Worm (Caenorhabditis elegans) whole organism, early embryonic: ENCODE results near the gene F52B10.3.

ENCODE experiments used
- B0310.2 ChIP-seq: sonication (generic microtip); optimal IDR thresholded peaks from 2 replicates; lab custom pipeline; 2016; ENCODE audit warnings: mild to moderate bottlenecking, missing genetic modification characterization, missing compliant biosample characterization
- F13C5.2 ChIP-seq: sonication (generic microtip); optimal IDR thresholded peaks from 2 replicates; lab custom pipeline; 2017; ENCODE audit warnings: mild to moderate bottlenecking, missing genetic modification characterization, inconsistent platforms, missing compliant biosample characterization
- aly-1 ChIP-seq: sonication (generic microtip); optimal IDR thresholded peaks from 2 replicates; lab custom pipeline; 2016; ENCODE audit warnings: missing genetic modification characterization, missing compliant biosample characterization
- ama-1 ChIP-seq: fragments of 150-350 bp; optimal IDR thresholded peaks from 2 replicates; lab custom pipeline; 2014
- ceh-13 ChIP-seq: fragments of 200-800 bp; sonication (Bioruptor generic); optimal IDR thresholded peaks from 2 replicates; lab custom pipeline; 2018; ENCODE audit warnings: mild to moderate bottlenecking, missing genetic modification characterization, missing compliant biosample characterization
- ceh-36 ChIP-seq: sonication (generic microtip); optimal IDR thresholded peaks from 2 replicates; lab custom pipeline; 2016; ENCODE audit warnings: missing genetic modification characterization, inconsistent platforms, missing compliant biosample characterization
- ets-7 ChIP-seq: sonication (generic microtip); optimal IDR thresholded peaks from 2 replicates; lab custom pipeline; 2016; ENCODE audit warnings: missing genotype, missing genetic modification characterization, missing compliant biosample characterization
- flt-1 ChIP-seq: fragments of 200-800 bp; sonication (Bioruptor generic); IDR thresholded peaks from 2 replicates; pipeline ENCODE4 v1.3.6; 2022; ENCODE audit warnings: missing genetic modification characterization, missing compliant biosample characterization
- hmbx-1 ChIP-seq: sonication (generic microtip); optimal IDR thresholded peaks from 2 replicates; lab custom pipeline; 2016; ENCODE audit warnings: mild to moderate bottlenecking, missing genetic modification characterization, missing compliant biosample characterization
- hmg-4 ChIP-seq: fragments of 200-800 bp; sonication (Bioruptor generic); optimal IDR thresholded peaks from 2 replicates; lab custom pipeline; 2018; ENCODE audit warnings: mild to moderate bottlenecking, missing genetic modification characterization, missing compliant biosample characterization
- hnd-1 ChIP-seq: sonication (generic microtip); optimal IDR thresholded peaks from 2 replicates; lab custom pipeline; 2016; ENCODE audit warnings: missing genetic modification characterization, missing compliant biosample characterization
- pes-1 ChIP-seq: fragments of 200-800 bp; sonication (Bioruptor generic); IDR thresholded peaks from 2 replicates; pipeline ENCODE4 v1.3.6; 2022; ENCODE audit warnings: missing genetic modification reagents, missing genetic modification characterization, missing compliant biosample characterization
- scrt-1 ChIP-seq: fragments of 200-800 bp; sonication (Bioruptor generic); IDR thresholded peaks from 2 replicates; pipeline ENCODE4 v1.3.6; 2022; ENCODE audit warnings: missing genetic modification characterization, missing compliant biosample characterization
- sea-1 ChIP-seq: fragments of 200-800 bp; sonication (Bioruptor generic); conservative IDR thresholded peaks from 2 replicates; pipeline ENCODE4 v1.3.6; 2022; ENCODE audit warnings: missing genetic modification characterization, missing compliant biosample characterization
- tbx-11 ChIP-seq: fragments of 200-800 bp; sonication (Bioruptor generic); IDR thresholded peaks from 2 replicates; pipeline ENCODE4 v1.3.6; 2022; ENCODE audit warnings: missing genetic modification characterization, missing compliant biosample characterization
- tbx-37 ChIP-seq: fragments of 200-800 bp; sonication (Bioruptor generic); conservative IDR thresholded peaks from 2 replicates; pipeline ENCODE4 v1.3.6; 2022; ENCODE audit warnings: missing genetic modification reagents, missing genetic modification characterization, missing compliant biosample characterization
- tra-4 ChIP-seq: sonication (generic microtip); optimal IDR thresholded peaks from 2 replicates; lab custom pipeline; 2017; ENCODE audit warnings: missing genetic modification characterization, missing compliant biosample characterization

F52B10.3 gene

DNA sequence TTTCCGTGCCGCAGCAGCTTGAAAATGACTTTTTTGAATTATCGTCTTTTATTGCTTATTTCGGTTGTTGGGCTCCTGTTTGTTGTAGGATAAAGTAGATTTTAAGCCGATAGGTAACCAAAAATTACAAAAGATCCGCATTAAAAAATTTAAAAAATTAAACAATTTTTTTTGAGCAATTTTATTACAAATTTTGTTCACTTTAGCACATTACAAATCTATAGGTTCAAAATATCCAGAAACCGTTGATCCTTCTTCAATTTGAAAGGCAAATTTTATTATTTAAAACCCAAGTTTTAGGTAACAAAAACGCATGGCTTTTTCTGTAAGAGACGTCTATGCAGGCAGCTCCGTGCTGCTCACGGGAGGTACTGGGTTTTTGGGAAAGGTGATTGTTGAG is 34.9 kb upstream of the F52B10.3 start, which contains the start of gene fard-1:
fard-1 (plus strand) TSS at position 301 of the 400 bp plus-strand sequence.
- no peak for TF ChIP-seq hnd-1 (tag; lab: Kevin White, UChicago)

DNA sequence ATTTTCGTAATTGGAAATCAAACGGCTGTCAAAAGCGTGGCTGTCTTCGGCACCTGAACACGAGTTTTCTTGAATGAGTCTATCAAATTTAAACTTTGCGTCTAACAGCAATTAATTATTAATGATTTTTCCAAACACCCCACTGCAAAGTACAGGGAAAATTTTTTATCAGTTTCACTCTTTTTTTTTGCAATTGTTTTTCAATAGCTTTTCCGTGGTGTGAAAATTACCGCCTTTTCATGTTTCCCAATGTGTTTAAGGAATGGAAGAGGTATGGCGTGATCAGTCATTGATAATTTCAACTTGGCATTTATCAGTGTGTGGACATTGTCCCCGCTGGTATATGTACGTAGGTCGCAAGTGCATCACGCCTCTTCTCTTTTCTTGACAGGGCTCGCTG is 33.7 kb upstream of the F52B10.3 start:
- TF ChIP-seq ets-7 (tag; lab: Kevin White, UChicago) (no peak), B0310.2 (tag; lab: Kevin White, UChicago) (no peak), flt-1 (no peak), tra-4 (tag; lab: Kevin White, UChicago) (no peak)

ce11 chrX:2928089-2928488 is 29.9 kb upstream of the F52B10.3 start:
- TF ChIP-seq hmg-4: no peak

ce11 chrX:2927576-2927975 is 29.4 kb upstream of the F52B10.3 start:
- TF ChIP-seq aly-1 (no peak), hmbx-1 (tag; lab: Kevin White, UChicago) (no peak), hnd-1 (tag; lab: Kevin White, UChicago) (no peak), tbx-37 (no peak), B0310.2 (tag; lab: Kevin White, UChicago) (no peak), pes-1 (GFP tag; lab: Robert Waterston, UW) (no peak), ceh-13 (GFP tag; lab: Kevin White, UChicago) (no peak), ceh-36 (tag; lab: Kevin White, UChicago) (no peak), flt-1 (no peak)

ce11 chrX:2925950-2926349 is 27.8 kb upstream of the F52B10.3 start:
- TF ChIP-seq ama-1 (lab: Kevin White, UChicago) (no peak), sea-1 (GFP tag; lab: Robert Waterston, UW) (no peak), hmg-4 (no peak), ceh-36 (tag; lab: Kevin White, UChicago) (no peak), F13C5.2 (tag; lab: Kevin White, UChicago) (no peak), tbx-37 (no peak), tbx-11 (GFP tag; lab: Robert Waterston, UW) (no peak), hnd-1 (tag; lab: Kevin White, UChicago) (no peak)

ce11 chrX:2924438-2924837 is 26.3 kb upstream of the F52B10.3 start:
- no peak for TF ChIP-seq ceh-36 (tag; lab: Kevin White, UChicago)
- TF ChIP-seq hmg-4: peak; percentile 40
- TF ChIP-seq F13C5.2 (tag; lab: Kevin White, UChicago): no peak

DNA sequence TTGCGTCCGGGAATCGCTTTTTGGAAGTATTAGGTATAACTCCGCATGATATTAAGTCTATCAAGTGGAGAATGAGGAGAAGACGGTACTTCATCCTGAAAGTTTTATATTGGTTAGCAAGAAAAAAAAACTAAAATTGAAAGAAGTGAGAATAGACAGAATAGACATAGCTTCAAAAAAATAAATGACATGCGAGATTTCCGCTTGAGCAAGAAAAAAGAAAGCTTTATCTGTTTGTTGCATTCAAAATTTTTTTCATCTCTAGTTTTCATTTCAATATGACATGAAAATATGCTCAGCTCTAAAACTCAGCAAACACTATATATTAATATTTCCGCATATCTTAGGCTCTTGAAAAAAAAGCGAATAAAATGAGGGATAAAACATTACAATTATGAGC is 25.7 kb upstream of the F52B10.3 start, which contains the start of gene hst-3.2:
hst-3.2 (minus strand) TSS at position 101 of the 400 bp plus-strand sequence.
- TF ChIP-seq tbx-37 (no peak), hnd-1 (tag; lab: Kevin White, UChicago) (no peak), pes-1 (GFP tag; lab: Robert Waterston, UW) (no peak), F13C5.2 (tag; lab: Kevin White, UChicago) (no peak), scrt-1 (GFP tag; lab: Robert Waterston, UW) (no peak), tbx-11 (GFP tag; lab: Robert Waterston, UW) (no peak), ceh-13 (GFP tag; lab: Kevin White, UChicago) (no peak), flt-1 (no peak), hmg-4 (no peak), sea-1 (GFP tag; lab: Robert Waterston, UW) (no peak), ceh-36 (tag; lab: Kevin White, UChicago) (no peak), hmbx-1 (tag; lab: Kevin White, UChicago) (no peak), tra-4 (tag; lab: Kevin White, UChicago) (no peak), aly-1 (no peak), B0310.2 (tag; lab: Kevin White, UChicago) (no peak), ama-1 (lab: Kevin White, UChicago) (no peak), ets-7 (tag; lab: Kevin White, UChicago) (no peak)

DNA sequence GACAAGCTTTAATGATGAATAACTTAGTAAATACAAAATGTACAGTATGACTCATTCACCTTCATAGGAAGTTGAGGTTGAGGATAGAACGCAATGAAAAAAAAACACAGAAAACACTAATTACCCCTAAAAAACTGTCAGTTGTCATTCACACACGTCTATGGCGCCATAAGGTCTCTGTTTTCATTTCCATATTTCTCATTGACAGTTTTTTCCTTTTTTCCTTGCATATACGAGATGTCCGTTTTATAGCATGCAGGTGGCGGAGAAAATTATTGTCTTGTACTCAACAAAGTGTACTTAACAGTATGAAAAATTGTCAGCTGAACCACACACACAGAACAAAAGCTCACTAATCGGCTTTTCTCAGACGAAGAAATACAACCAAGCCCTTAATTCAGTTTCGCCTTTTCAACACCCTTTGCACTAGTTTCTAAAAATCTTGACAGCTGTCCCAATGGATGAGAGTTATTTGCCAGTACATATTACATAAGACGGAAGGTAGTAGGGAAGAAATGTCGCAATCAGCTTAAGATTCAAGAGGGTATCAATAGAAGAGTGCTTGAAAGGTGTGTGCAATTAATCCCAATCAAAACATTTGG is 24.5 kb upstream of the F52B10.3 start:
- no peak for TF ChIP-seq aly-1
- TF ChIP-seq pes-1 (GFP tag; lab: Robert Waterston, UW): no peak
- no peak for TF ChIP-seq ceh-36 (tag; lab: Kevin White, UChicago)
- TF ChIP-seq tra-4 (tag; lab: Kevin White, UChicago): no peak
- no peak for TF ChIP-seq hmbx-1 (tag; lab: Kevin White, UChicago)
- TF ChIP-seq hmg-4: no peak
- TF ChIP-seq F13C5.2 (tag; lab: Kevin White, UChicago): no peak
- TF ChIP-seq hnd-1 (tag; lab: Kevin White, UChicago): no peak

- TF ChIP-seq sea-1 (GFP tag; lab: Robert Waterston, UW) (no peak), tra-4 (tag; lab: Kevin White, UChicago) (no peak), tbx-11 (GFP tag; lab: Robert Waterston, UW) (no peak), hmg-4 (no peak), hnd-1 (tag; lab: Kevin White, UChicago) (no peak), flt-1 (no peak), pes-1 (GFP tag; lab: Robert Waterston, UW) (no peak), ceh-36 (tag; lab: Kevin White, UChicago) (no peak), ceh-13 (GFP tag; lab: Kevin White, UChicago) (no peak), ama-1 (lab: Kevin White, UChicago) (no peak), B0310.2 (tag; lab: Kevin White, UChicago) (no peak), tbx-37 (no peak), scrt-1 (GFP tag; lab: Robert Waterston, UW) (no peak)
Measured at ce11 chrX:2921737-2922136, 23.6 kb upstream of the F52B10.3 start.
